Fruit fly (Drosophila melanogaster): ENCODE results near the gene CG5958.

The CG5958 gene

DNA sequence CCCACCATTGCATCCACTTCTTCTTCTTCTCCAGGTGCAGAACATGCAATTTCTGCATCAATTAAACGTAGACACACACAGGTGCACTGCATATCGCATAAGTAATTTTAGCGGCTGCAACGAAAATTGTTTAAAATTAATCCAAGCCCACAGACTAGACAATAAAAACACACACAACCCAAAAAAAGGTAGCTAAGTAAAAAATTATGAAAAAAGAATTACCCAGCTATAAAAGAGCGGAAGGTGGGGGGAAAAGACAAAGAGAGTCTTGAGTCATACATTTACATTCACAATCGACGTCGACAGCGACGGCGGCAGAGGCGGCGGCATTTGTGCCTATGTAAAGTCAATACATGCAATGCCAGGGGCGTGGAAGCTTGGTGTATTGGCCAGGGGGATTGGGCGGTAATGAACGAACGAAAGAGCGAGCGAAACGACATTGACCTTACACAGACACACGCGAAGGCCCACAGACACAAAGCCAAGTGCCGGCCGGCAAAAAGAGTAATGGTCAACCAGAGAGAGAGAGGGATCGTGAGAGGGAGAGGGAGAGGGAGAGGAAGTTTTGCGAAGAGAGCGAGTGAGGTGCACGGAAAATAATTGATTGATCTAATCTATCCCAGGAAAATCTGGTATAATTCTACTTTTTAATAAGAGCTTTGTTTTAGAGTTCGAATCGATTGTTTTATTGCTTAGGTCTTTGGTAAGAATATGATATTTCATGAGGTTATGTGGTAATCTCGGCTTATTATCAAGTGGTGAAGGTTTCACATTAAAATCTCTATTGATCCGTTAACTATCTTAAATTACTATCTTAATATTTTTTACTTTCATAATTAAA lies 14.9 kb downstream of the CG5958 start:
- TF ChIP-seq fru (GFP tag; optimal IDR thresholded peaks at IDR 0.05): peak; percentile 72
- TF ChIP-seq dl (GFP tag; optimal IDR thresholded peaks at IDR 0.05; ENCODE audit: insufficient read depth in 1 of 2, partially characterized antibody in 2 of 2): peak in 1 of 2 experiments; percentile 60
- no peak for TF ChIP-seq CG9705 (GFP tag; optimal IDR thresholded peaks at IDR 0.05)
- TF ChIP-seq h (GFP tag; optimal IDR thresholded peaks at IDR 0.05): peak; percentile 73
- peak; percentile 2 for TF ChIP-seq Hnf4 (GFP tag; optimal IDR thresholded peaks at IDR 0.05)
- TF ChIP-seq CG32264 (GFP tag; optimal IDR thresholded peaks at IDR 0.05): no peak
- peak; percentile 89 for TF ChIP-seq Dif (GFP tag; optimal IDR thresholded peaks at IDR 0.05; ENCODE audit: partially characterized antibody)
- peak; percentile 6 for TF ChIP-seq brk (GFP tag; optimal IDR thresholded peaks at IDR 0.05)
- TF ChIP-seq Rel (GFP tag; optimal IDR thresholded peaks at IDR 0.05): no peak
- TF ChIP-seq Rel (tag; optimal IDR thresholded peaks at IDR 0.05): peak; percentile 45
- no peak for TF ChIP-seq lola (GFP tag; optimal IDR thresholded peaks at IDR 0.05)
- no peak for TF ChIP-seq CrebA (GFP tag; optimal IDR thresholded peaks at IDR 0.05; ENCODE audit: borderline replicate concordance)
- peak; percentile 59 for TF ChIP-seq sage (GFP tag; optimal IDR thresholded peaks at IDR 0.05)
- peak; percentile 89 for TF ChIP-seq Sp1 (GFP tag; optimal IDR thresholded peaks at IDR 0.05)
- TF ChIP-seq usp (GFP tag; optimal IDR thresholded peaks at IDR 0.05): no peak
- no peak for TF ChIP-seq sv (GFP tag; optimal IDR thresholded peaks at IDR 0.05)
- no peak for TF ChIP-seq GATAd (GFP tag; optimal IDR thresholded peaks at IDR 0.05)
- peak; percentile 87 for TF ChIP-seq Jra (GFP tag; optimal IDR thresholded peaks at IDR 0.05)
- no peak for TF ChIP-seq Dfd (GFP tag; optimal IDR thresholded peaks at IDR 0.05)
- TF ChIP-seq Vsx2 (GFP tag; optimal IDR thresholded peaks at IDR 0.05; ENCODE audit: partially characterized antibody): no peak
- peak; percentile 68 for TF ChIP-seq ey (GFP tag; optimal IDR thresholded peaks at IDR 0.05)
- peak; percentile 71 for TF ChIP-seq dmrt93B (GFP tag; optimal IDR thresholded peaks at IDR 0.05)
- peak; percentile 72 for TF ChIP-seq psq (GFP tag; optimal IDR thresholded peaks at IDR 0.05)
- no peak for TF ChIP-seq N (GFP tag; optimal IDR thresholded peaks at IDR 0.05)
- TF ChIP-seq HLH106 (tag; optimal IDR thresholded peaks at IDR 0.05): peak; percentile 78
- peak; percentile 49 for TF ChIP-seq woc (GFP tag; optimal IDR thresholded peaks at IDR 0.05)
- TF ChIP-seq br (GFP tag; optimal IDR thresholded peaks at IDR 0.05): peak; percentile 44
- TF ChIP-seq Mio (GFP tag; optimal IDR thresholded peaks at IDR 0.05): no peak
- TF ChIP-seq Abd-B (GFP tag; optimal IDR thresholded peaks at IDR 0.05): no peak
- peak; percentile 83 for TF ChIP-seq OdsH (GFP tag; optimal IDR thresholded peaks at IDR 0.05)
- peak; percentile 21 for TF ChIP-seq tai (GFP tag; optimal IDR thresholded peaks at IDR 0.05)
- no peak for TF ChIP-seq dsf (GFP tag; optimal IDR thresholded peaks at IDR 0.05; ENCODE audit: borderline replicate concordance)
- no peak for TF ChIP-seq Hr78 (GFP tag; optimal IDR thresholded peaks at IDR 0.05)
- peak; percentile 76 for TF ChIP-seq Hr83 (GFP tag; optimal IDR thresholded peaks at IDR 0.05; ENCODE audit: poor library complexity, severe bottlenecking)
- peak in 1 of 2 experiments; percentile 82 for TF ChIP-seq foxo (GFP tag; optimal IDR thresholded peaks at IDR 0.05)
- peak; percentile 74 for TF ChIP-seq rgr (GFP tag; optimal IDR thresholded peaks at IDR 0.05)
- no peak for TF ChIP-seq Myc (optimal IDR thresholded peaks at IDR 0.05)
- TF ChIP-seq jim (GFP tag; optimal IDR thresholded peaks at IDR 0.05): no peak
- TF ChIP-seq pan (optimal IDR thresholded peaks at IDR 0.05): no peak

DNA sequence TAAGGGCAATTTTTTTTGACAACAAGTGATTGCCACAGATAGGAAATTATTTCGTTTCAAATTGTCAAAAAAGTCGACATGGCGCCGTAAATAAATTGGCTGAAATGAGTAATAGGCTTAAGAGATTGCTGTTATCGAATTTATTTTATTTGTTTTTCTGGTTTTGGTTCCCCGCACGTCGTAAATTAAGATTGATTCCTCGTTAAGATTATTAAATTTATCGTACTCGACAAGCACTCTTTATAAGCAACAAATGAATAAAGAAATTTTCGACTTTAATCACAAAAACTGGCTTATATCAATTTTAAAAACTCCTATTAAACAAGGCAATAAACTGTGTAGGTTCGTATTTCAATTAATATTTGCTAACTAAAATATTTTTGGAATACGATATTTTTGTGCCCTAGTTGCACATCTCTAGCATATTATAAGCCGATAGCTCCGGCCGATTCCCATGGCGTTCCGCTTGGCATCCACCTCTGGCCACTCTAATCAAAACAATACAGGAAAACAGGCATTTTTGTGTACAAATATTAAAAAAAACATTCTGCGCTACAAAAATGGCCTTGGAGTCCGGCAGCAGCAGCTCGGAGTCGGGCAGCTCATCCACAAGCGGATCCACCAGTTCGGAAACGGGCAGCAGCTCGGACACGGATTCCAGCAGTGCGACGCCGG lies 21.2 kb downstream of the CG5958 start, which contains the start of gene chm:
Gene chm, plus strand, starts transcription at position 471 of the 675 bp plus-strand sequence.
- TF ChIP-seq N (GFP tag; optimal IDR thresholded peaks at IDR 0.05) (no peak), CG32264 (GFP tag; optimal IDR thresholded peaks at IDR 0.05) (no peak), rgr (GFP tag; optimal IDR thresholded peaks at IDR 0.05) (peak; percentile 57), fru (GFP tag; optimal IDR thresholded peaks at IDR 0.05) (peak; percentile 25), Sp1 (GFP tag; optimal IDR thresholded peaks at IDR 0.05) (peak; percentile 50), tai (GFP tag; optimal IDR thresholded peaks at IDR 0.05) (peak; percentile 70), HLH106 (tag; optimal IDR thresholded peaks at IDR 0.05) (peak; percentile 54), brk (GFP tag; optimal IDR thresholded peaks at IDR 0.05) (peak; percentile 49), dsf (GFP tag; optimal IDR thresholded peaks at IDR 0.05; ENCODE audit: borderline replicate concordance) (no peak), Rel (GFP tag; optimal IDR thresholded peaks at IDR 0.05) (no peak), Rel (tag; optimal IDR thresholded peaks at IDR 0.05) (peak; percentile 15), Hnf4 (GFP tag; optimal IDR thresholded peaks at IDR 0.05) (peak; percentile 40), Hr78 (GFP tag; optimal IDR thresholded peaks at IDR 0.05) (no peak), Dfd (GFP tag; optimal IDR thresholded peaks at IDR 0.05) (no peak), sage (GFP tag; optimal IDR thresholded peaks at IDR 0.05) (no peak), jim (GFP tag; optimal IDR thresholded peaks at IDR 0.05) (no peak), Hr83 (GFP tag; optimal IDR thresholded peaks at IDR 0.05; ENCODE audit: poor library complexity, severe bottlenecking) (peak; percentile 80), Abd-B (GFP tag; optimal IDR thresholded peaks at IDR 0.05) (no peak), ey (GFP tag; optimal IDR thresholded peaks at IDR 0.05) (peak; percentile 51), Jra (GFP tag; optimal IDR thresholded peaks at IDR 0.05) (no peak), foxo (GFP tag; optimal IDR thresholded peaks at IDR 0.05) (peak in 1 of 2 experiments; percentile 44), Dif (GFP tag; optimal IDR thresholded peaks at IDR 0.05; ENCODE audit: partially characterized antibody) (no peak), dmrt93B (GFP tag; optimal IDR thresholded peaks at IDR 0.05) (peak; percentile 25), woc (GFP tag; optimal IDR thresholded peaks at IDR 0.05) (peak; percentile 79), dl (GFP tag; optimal IDR thresholded peaks at IDR 0.05; ENCODE audit: insufficient read depth in 1 of 2, partially characterized antibody in 2 of 2) (no peak), br (GFP tag; optimal IDR thresholded peaks at IDR 0.05) (peak; percentile 19), Mio (GFP tag; optimal IDR thresholded peaks at IDR 0.05) (no peak), CrebA (GFP tag; optimal IDR thresholded peaks at IDR 0.05; ENCODE audit: borderline replicate concordance) (no peak), h (GFP tag; optimal IDR thresholded peaks at IDR 0.05) (peak; percentile 41)
